Worm (Caenorhabditis elegans): Measurements from ENCODE around the gene Y73F8A.12.

DNA sequence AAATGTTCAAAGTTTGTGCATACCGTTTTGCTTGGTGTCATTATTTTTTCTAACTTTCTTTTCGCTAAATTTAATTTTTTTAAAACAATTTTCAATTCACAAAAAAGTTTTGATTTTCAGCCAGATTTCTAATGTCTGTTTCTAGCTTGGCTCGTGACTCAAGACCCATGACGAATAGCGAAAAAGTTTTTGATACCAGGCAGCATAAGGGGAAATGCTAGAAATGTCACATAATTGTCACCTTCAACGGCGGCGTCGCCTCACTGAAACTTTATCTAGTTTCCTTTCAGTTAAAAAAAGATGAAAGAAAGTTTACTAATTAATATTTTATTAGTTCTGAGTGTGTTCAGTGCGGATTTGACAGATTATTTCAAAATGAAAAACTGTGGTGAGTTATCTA lies 25.3 kb upstream of the Y73F8A.12 start, which contains the start of gene irld-59:
- TF ChIP-seq T22C8.4 (GFP tag; IDR thresholded peaks at IDR 0.05) (no peak), ref-1 (GFP tag; conservative IDR thresholded peaks at IDR 0.05) (no peak)

All from whole organism, midembryonic.